Fruit fly (Drosophila melanogaster) whole organism, embryonic: ENCODE results near the gene CG11251.
A peak's percentile ranks its signal among the peaks of the same experiment; 100 is the strongest.

Experiments
- B-H2 ChIP-seq: fragments of 200-800 bp; sonication (Bioruptor generic); optimal IDR thresholded peaks from 2 replicates; lab custom pipeline; 2018; ENCODE audit warnings: missing biosample characterization, mild to moderate bottlenecking, missing genetic modification characterization
- CG1024 ChIP-seq: fragments of 200-800 bp; sonication (Bioruptor generic); IDR thresholded peaks from 2 replicates; pipeline ENCODE4 v1.3.6; 2022; ENCODE audit warnings: missing biosample characterization, missing genetic modification characterization
- CG10274 ChIP-seq: fragments of 200-800 bp; sonication (Bioruptor generic); optimal IDR thresholded peaks from 3 replicates; lab custom pipeline; 2017; ENCODE audit warnings: missing biosample characterization, mild to moderate bottlenecking, missing genetic modification characterization
- CG10565 ChIP-seq: fragments of 200-800 bp; sonication (Bioruptor generic); optimal IDR thresholded peaks from 3 replicates; lab custom pipeline; 2016; ENCODE audit warnings: missing biosample characterization, mild to moderate bottlenecking, missing genetic modification characterization
- CG11247 ChIP-seq: fragments of 200-800 bp; sonication (Bioruptor generic); IDR thresholded peaks from 2 replicates; pipeline ENCODE4 v1.3.6; 2022; ENCODE audit warnings: missing biosample characterization, missing genetic modification characterization
- CG12155 ChIP-seq: fragments of 200-800 bp; sonication (Bioruptor generic); optimal IDR thresholded peaks from 3 replicates; lab custom pipeline; 2016; ENCODE audit warnings: missing biosample characterization, missing genetic modification characterization
- CG12744 ChIP-seq: fragments of 200-800 bp; sonication (Bioruptor generic); optimal IDR thresholded peaks from 2 replicates; lab custom pipeline; 2016; ENCODE audit warnings: missing biosample characterization, missing genetic modification characterization
- CG12942 ChIP-seq: fragments of 200-800 bp; sonication (Bioruptor generic); optimal IDR thresholded peaks from 3 replicates; lab custom pipeline; 2016; ENCODE audit warnings: missing biosample characterization, missing genetic modification characterization
- CG13424 ChIP-seq: fragments of 200-800 bp; sonication (Bioruptor generic); optimal IDR thresholded peaks from 2 replicates; lab custom pipeline; 2019; ENCODE audit warnings: missing biosample characterization, mild to moderate bottlenecking, missing genetic modification characterization, moderate library complexity
- CG14965 ChIP-seq: fragments of 200-800 bp; sonication (Bioruptor generic); optimal IDR thresholded peaks from 2 replicates; lab custom pipeline; 2016; ENCODE audit warnings: missing biosample characterization, missing genetic modification characterization, borderline replicate concordance
- CG15073 ChIP-seq: fragments of 200-800 bp; sonication (Bioruptor generic); optimal IDR thresholded peaks from 2 replicates; lab custom pipeline; 2016; ENCODE audit warnings: missing biosample characterization, missing genetic modification characterization
- CG15514 ChIP-seq: fragments of 200-800 bp; sonication (Bioruptor generic); optimal IDR thresholded peaks from 3 replicates; lab custom pipeline; 2017; ENCODE audit warnings: missing biosample characterization, missing genetic modification characterization, mild to moderate bottlenecking, moderate library complexity, missing genetic modification reagents
- CG15696 ChIP-seq: fragments of 200-800 bp; sonication (Bioruptor generic); optimal IDR thresholded peaks from 2 replicates; lab custom pipeline; 2019; ENCODE audit warnings: missing biosample characterization, mild to moderate bottlenecking, missing genetic modification characterization, moderate library complexity
- CG1603 ChIP-seq: fragments of 200-800 bp; sonication (Bioruptor generic); optimal IDR thresholded peaks from 2 replicates; lab custom pipeline; 2019; ENCODE audit warnings: missing biosample characterization, mild to moderate bottlenecking, missing genetic modification characterization, moderate library complexity
- CG17612 ChIP-seq: fragments of 200-800 bp; sonication (Bioruptor generic); IDR thresholded peaks from 2 replicates; pipeline ENCODE4 v1.3.6; 2022; ENCODE audit warnings: missing biosample characterization, missing genetic modification characterization
- CG1792 ChIP-seq: fragments of 200-800 bp; sonication (Bioruptor generic); optimal IDR thresholded peaks from 2 replicates; lab custom pipeline; 2016; ENCODE audit warnings: missing biosample characterization, missing genetic modification characterization
- CG18011 ChIP-seq: fragments of 200-800 bp; sonication (Bioruptor generic); optimal IDR thresholded peaks from 2 replicates; lab custom pipeline; 2017; ENCODE audit warnings: missing biosample characterization, missing genetic modification characterization, mild to moderate bottlenecking, moderate library complexity, missing genotype
- CG18599 ChIP-seq: fragments of 200-800 bp; sonication (Bioruptor generic); optimal IDR thresholded peaks from 3 replicates; lab custom pipeline; 2017; ENCODE audit warnings: missing biosample characterization, missing genetic modification characterization, mild to moderate bottlenecking, moderate library complexity, missing genetic modification reagents
- CG18764 ChIP-seq: fragments of 200-800 bp; sonication (Bioruptor generic); optimal IDR thresholded peaks from 3 replicates; lab custom pipeline; 2016; ENCODE audit warnings: missing biosample characterization, missing genetic modification characterization
- CG2116 ChIP-seq: fragments of 200-800 bp; sonication (Bioruptor generic); optimal IDR thresholded peaks from 3 replicates; lab custom pipeline; 2018; ENCODE audit warnings: missing biosample characterization, mild to moderate bottlenecking, missing genetic modification characterization
- CG2120 ChIP-seq: fragments of 200-800 bp; sonication (Bioruptor generic); optimal IDR thresholded peaks from 3 replicates; lab custom pipeline; 2016; ENCODE audit warnings: missing biosample characterization, missing genetic modification characterization
- CG3163 ChIP-seq: fragments of 200-800 bp; sonication (Bioruptor generic); optimal IDR thresholded peaks from 3 replicates; lab custom pipeline; 2016; ENCODE audit warnings: missing biosample characterization, missing genetic modification characterization
- CG4360 ChIP-seq: fragments of 200-800 bp; sonication (Bioruptor generic); IDR thresholded peaks from 2 replicates; pipeline ENCODE4 v1.3.6; 2022; ENCODE audit warnings: missing biosample characterization, missing genetic modification characterization
- CG5245 ChIP-seq: fragments of 200-800 bp; sonication (Bioruptor generic); optimal IDR thresholded peaks from 3 replicates; lab custom pipeline; 2016; ENCODE audit warnings: missing biosample characterization, missing genetic modification characterization
- CG6689 ChIP-seq: fragments of 200-800 bp; sonication (Bioruptor generic); IDR thresholded peaks from 2 replicates; pipeline ENCODE4 v1.3.6; 2022; ENCODE audit warnings: missing biosample characterization, missing genetic modification characterization
- CG6854 ChIP-seq: fragments of 200-800 bp; sonication (Bioruptor generic); optimal IDR thresholded peaks from 3 replicates; lab custom pipeline; 2017; ENCODE audit warnings: missing biosample characterization, mild to moderate bottlenecking, missing genetic modification characterization
- CG8089 ChIP-seq: fragments of 200-800 bp; sonication (Bioruptor generic); optimal IDR thresholded peaks from 3 replicates; lab custom pipeline; 2016; ENCODE audit warnings: missing biosample characterization, missing genetic modification characterization
- Chrac-16 ChIP-seq: fragments of 200-800 bp; sonication (Bioruptor generic); optimal IDR thresholded peaks from 3 replicates; lab custom pipeline; 2016; ENCODE audit warnings: missing biosample characterization, missing genetic modification characterization
- CrebB ChIP-seq: fragments of 200-800 bp; sonication (Bioruptor generic); optimal IDR thresholded peaks from 3 replicates; lab custom pipeline; 2018; ENCODE audit warnings: missing biosample characterization, mild to moderate bottlenecking, missing genetic modification characterization
- Dip3 ChIP-seq: fragments of 200-800 bp; sonication (Bioruptor generic); optimal IDR thresholded peaks from 3 replicates; lab custom pipeline; 2016; ENCODE audit warnings: missing biosample characterization, missing genetic modification characterization
- Doc3 ChIP-seq: fragments of 200-800 bp; sonication (Bioruptor generic); IDR thresholded peaks from 3 replicates; pipeline ENCODE4 v1.3.6; 2022; ENCODE audit warnings: missing biosample characterization, missing genetic modification characterization; ENCODE audit not compliant: partially characterized antibody
- HHEX ChIP-seq: fragments of 200-800 bp; sonication (Bioruptor generic); optimal IDR thresholded peaks from 3 replicates; lab custom pipeline; 2017; ENCODE audit warnings: missing biosample characterization, mild to moderate bottlenecking, missing genetic modification characterization, missing genetic modification reagents
- Lim3 ChIP-seq: fragments of 200-800 bp; sonication (Bioruptor generic); IDR thresholded peaks from 2 replicates; pipeline ENCODE4 v1.3.6; 2022; ENCODE audit warnings: missing biosample characterization, missing genetic modification characterization
- Max ChIP-seq: fragments of 200-800 bp; sonication (Bioruptor generic); optimal IDR thresholded peaks from 2 replicates; lab custom pipeline; 2016; ENCODE audit warnings: missing biosample characterization, mild to moderate bottlenecking, missing genetic modification characterization
- Myb ChIP-seq: fragments of 200-800 bp; sonication (Bioruptor generic); optimal IDR thresholded peaks from 2 replicates; lab custom pipeline; 2016; ENCODE audit warnings: missing biosample characterization, missing genetic modification characterization
- Side ChIP-seq: fragments of 200-800 bp; sonication (Bioruptor generic); optimal IDR thresholded peaks from 2 replicates; lab custom pipeline; 2016; ENCODE audit warnings: missing biosample characterization, missing genetic modification characterization
- Xbp1 ChIP-seq: fragments of 200-800 bp; sonication (Bioruptor generic); optimal IDR thresholded peaks from 3 replicates; lab custom pipeline; 2016; ENCODE audit warnings: missing biosample characterization, mild to moderate bottlenecking, missing genetic modification characterization
- YL-1 ChIP-seq: fragments of 200-800 bp; sonication (Bioruptor generic); optimal IDR thresholded peaks from 3 replicates; lab custom pipeline; 2017; ENCODE audit warnings: missing biosample characterization, mild to moderate bottlenecking, missing genetic modification characterization
- corto ChIP-seq: fragments of 200-800 bp; sonication (Bioruptor generic); optimal IDR thresholded peaks from 2 replicates; lab custom pipeline; 2016; ENCODE audit warnings: missing biosample characterization, mild to moderate bottlenecking, missing genetic modification characterization, moderate library complexity
- crc ChIP-seq: fragments of 200-800 bp; sonication (Bioruptor generic); optimal IDR thresholded peaks from 2 replicates; lab custom pipeline; 2016; ENCODE audit warnings: missing biosample characterization, missing genetic modification characterization
- da ChIP-seq: fragments of 200-800 bp; sonication (Bioruptor generic); optimal IDR thresholded peaks from 2 replicates; lab custom pipeline; 2016; ENCODE audit warnings: missing biosample characterization, missing genetic modification characterization
- dimm ChIP-seq: fragments of 200-800 bp; sonication (Bioruptor generic); IDR thresholded peaks from 2 replicates; pipeline ENCODE4 v1.3.6; 2022; ENCODE audit warnings: missing biosample characterization, missing genetic modification characterization
- en ChIP-seq: fragments of 200-800 bp; sonication (Bioruptor generic); optimal IDR thresholded peaks from 2 replicates; lab custom pipeline; 2016; ENCODE audit warnings: missing biosample characterization, missing genetic modification characterization
- fd64A ChIP-seq: fragments of 200-800 bp; sonication (Bioruptor generic); optimal IDR thresholded peaks from 3 replicates; lab custom pipeline; 2018; ENCODE audit warnings: missing biosample characterization, mild to moderate bottlenecking, missing genetic modification characterization
- mld ChIP-seq: fragments of 200-800 bp; sonication (Bioruptor generic); IDR thresholded peaks from 3 replicates; pipeline ENCODE4 v1.3.6; 2022; ENCODE audit warnings: missing biosample characterization, missing genetic modification characterization; ENCODE audit not compliant: partially characterized antibody
- odd ChIP-seq: fragments of 200-800 bp; sonication (Bioruptor generic); optimal IDR thresholded peaks from 2 replicates; lab custom pipeline; 2017; ENCODE audit warnings: missing biosample characterization, mild to moderate bottlenecking, missing genetic modification characterization
- pum ChIP-seq: fragments of 200-800 bp; sonication (Bioruptor generic); optimal IDR thresholded peaks from 2 replicates; lab custom pipeline; 2016; ENCODE audit warnings: missing biosample characterization, missing genetic modification characterization
- rib ChIP-seq: fragments of 200-800 bp; sonication (Bioruptor generic); IDR thresholded peaks from 2 replicates; pipeline ENCODE4 v1.3.6; 2022; ENCODE audit warnings: missing biosample characterization, missing genetic modification characterization
- ro ChIP-seq: fragments of 200-800 bp; sonication (Bioruptor generic); IDR thresholded peaks from 2 replicates; pipeline ENCODE4 v1.3.6; 2022; ENCODE audit warnings: missing biosample characterization, missing genetic modification characterization
- salm ChIP-seq: fragments of 200-800 bp; sonication (Bioruptor generic); optimal IDR thresholded peaks from 2 replicates; lab custom pipeline; 2018; ENCODE audit warnings: missing biosample characterization, mild to moderate bottlenecking, missing genetic modification characterization
- sens ChIP-seq: fragments of 200-800 bp; sonication (Bioruptor generic); peaks from one replicate; lab custom pipeline; 2016; ENCODE audit warnings: missing biosample characterization, missing genetic modification characterization
- trem ChIP-seq: fragments of 200-800 bp; optimal IDR thresholded peaks from 3 replicates; lab custom pipeline; 2019; ENCODE audit warnings: missing biosample characterization, mild to moderate bottlenecking, missing genetic modification characterization, moderate library complexity
- trh ChIP-seq: fragments of 200-800 bp; sonication (Bioruptor generic); optimal IDR thresholded peaks from 2 replicates; lab custom pipeline; 2016; ENCODE audit warnings: missing biosample characterization, missing genetic modification characterization

Gene CG11251

dm6 chr3L:13068293-13068692 is 21.5 kb downstream of the CG11251 start (continued):
- TF ChIP-seq Side (GFP tag; lab: Kevin White, UChicago) (no peak), CG13424 (no peak), en (GFP tag; lab: Kevin White, UChicago) (no peak), CG5245 (GFP tag; lab: Kevin White, UChicago) (no peak), CG11247 (GFP tag; lab: Robert Waterston, UW) (no peak), CG6854 (GFP tag; lab: Kevin White, UChicago) (no peak), CG3163 (GFP tag; lab: Kevin White, UChicago) (no peak), dimm (GFP tag; lab: Robert Waterston, UW) (no peak), CG14965 (GFP tag; lab: Kevin White, UChicago) (no peak), trem (tag; lab: Kevin White, UChicago) (peak; percentile 22), CG10274 (GFP tag; lab: Kevin White, UChicago) (no peak), pum (GFP tag; lab: Kevin White, UChicago) (peak; percentile 20), CG15514 (GFP tag; lab: Kevin White, UChicago) (no peak), CG4360 (no peak), CG2120 (no peak), rib (GFP tag; lab: Robert Waterston, UW) (no peak), corto (GFP tag; lab: Kevin White, UChicago) (no peak), CG6689 (no peak), CG18599 (GFP tag; lab: Kevin White, UChicago) (no peak), salm (no peak), Dip3 (GFP tag; lab: Kevin White, UChicago) (no peak), YL-1 (no peak), ro (no peak), Myb (no peak), sens (peak; percentile 88), CG1024 (GFP tag; lab: Robert Waterston, UW) (no peak), CG2116 (GFP tag; lab: Kevin White, UChicago) (no peak), CG1792 (GFP tag; lab: Kevin White, UChicago) (no peak), da (GFP tag; lab: Kevin White, UChicago) (no peak), Lim3 (GFP tag; lab: Robert Waterston, UW) (no peak), Max (GFP tag; lab: Kevin White, UChicago) (no peak), CrebB (no peak), CG8089 (GFP tag; lab: Kevin White, UChicago) (no peak), CG10565 (GFP tag; lab: Kevin White, UChicago) (no peak), CG17612 (GFP tag; lab: Robert Waterston, UW) (no peak), fd64A (GFP tag; lab: Kevin White, UChicago) (no peak), CG12155 (GFP tag; lab: Kevin White, UChicago) (no peak), CG18011 (GFP tag; lab: Kevin White, UChicago) (no peak), Doc3 (GFP tag; lab: Robert Waterston, UW) (no peak), HHEX (GFP tag; lab: Kevin White, UChicago) (no peak), CG15696 (tag; lab: Kevin White, UChicago) (peak; percentile 70), mld (GFP tag; lab: Robert Waterston, UW) (no peak), CG15073 (GFP tag; lab: Kevin White, UChicago) (no peak), B-H2 (GFP tag; lab: Kevin White, UChicago) (no peak), CG1603 (tag; lab: Kevin White, UChicago) (peak; percentile 21), crc (GFP tag; lab: Kevin White, UChicago) (no peak), CG12744 (GFP tag; lab: Kevin White, UChicago) (no peak), Xbp1 (GFP tag; lab: Kevin White, UChicago) (peak; percentile 27), CG12942 (GFP tag; lab: Kevin White, UChicago) (no peak), CG18764 (GFP tag; lab: Kevin White, UChicago) (no peak), trh (GFP tag; lab: Kevin White, UChicago) (no peak), Chrac-16 (GFP tag; lab: Kevin White, UChicago) (peak; percentile 26), odd (GFP tag; lab: Kevin White, UChicago) (no peak)
